Worm (Caenorhabditis elegans) whole organism, L4 larva: ENCODE measurements around the gene R10E8.2.
"Not testable (repeated sequence)": the region's sequence is repeated elsewhere in the genome, so short reads cannot be mapped to it uniquely, and the experiment has no call there.

ENCODE experiments used
- Y48G9A.11 ChIP-seq: fragments of 200-800 bp; sonication (Bioruptor generic); IDR thresholded peaks from 2 replicates; pipeline ENCODE4 v1.3.6; 2022; ENCODE audit warnings: missing genetic modification reagents, missing genetic modification characterization, missing compliant biosample characterization
- Y5F2A.4 ChIP-seq: fragments of 200-800 bp; sonication (Bioruptor generic); optimal IDR thresholded peaks from 2 replicates; lab custom pipeline; 2018; ENCODE audit warnings: mild to moderate bottlenecking, missing genetic modification characterization, missing compliant biosample characterization
- Y75B8A.6 ChIP-seq: fragments of 200-800 bp; sonication (Bioruptor generic); IDR thresholded peaks from 2 replicates; pipeline ENCODE4 v1.3.6; 2022; ENCODE audit warnings: missing genetic modification reagents, missing genetic modification characterization, missing compliant biosample characterization
- ceh-20 ChIP-seq: fragments of 200-800 bp; sonication (Bioruptor generic); IDR thresholded peaks from 2 replicates; pipeline ENCODE4 v1.3.6; 2022; ENCODE audit warnings: missing genetic modification reagents, missing genetic modification characterization, missing compliant biosample characterization
- dpl-1 ChIP-seq: fragments of 150-350 bp; optimal IDR thresholded peaks from 2 replicates; lab custom pipeline; 2014; ENCODE audit warnings: missing biosample characterization, missing genetic modification reagents, missing genetic modification characterization
- fkh-10 ChIP-seq: fragments of 150-350 bp; optimal IDR thresholded peaks from 2 replicates; lab custom pipeline; 2014; ENCODE audit warnings: missing biosample characterization, missing genetic modification reagents, missing genetic modification characterization
- gei-8 ChIP-seq: fragments of 200-800 bp; sonication (Bioruptor generic); optimal IDR thresholded peaks from 2 replicates; lab custom pipeline; 2018; ENCODE audit warnings: mild to moderate bottlenecking, missing genetic modification characterization, missing compliant biosample characterization
- hmg-1.1 ChIP-seq: fragments of 200-800 bp; sonication (Bioruptor generic); IDR thresholded peaks from 2 replicates; pipeline ENCODE4 v1.3.6; 2022; ENCODE audit warnings: missing genetic modification reagents, missing genetic modification characterization, missing compliant biosample characterization
- lin-13 ChIP-seq: fragments of 150-350 bp; optimal IDR thresholded peaks from 2 replicates; lab custom pipeline; 2014; ENCODE audit warnings: missing biosample characterization, missing genetic modification reagents, missing genetic modification characterization
- lin-29 ChIP-seq: fragments of 200-800 bp; sonication (Bioruptor generic); IDR thresholded peaks from 2 replicates; pipeline ENCODE4 v1.3.6; 2022; ENCODE audit warnings: missing genetic modification reagents, missing genetic modification characterization, missing compliant biosample characterization
- lin-39 ChIP-seq: fragments of 150-350 bp; optimal IDR thresholded peaks from 2 replicates; lab custom pipeline; 2014; ENCODE audit warnings: missing biosample characterization, missing genetic modification reagents, missing genetic modification characterization
- madf-5 ChIP-seq, 2 experiments: fragments of 200-800 bp; sonication (Bioruptor generic); IDR thresholded peaks; 2 replicates each; pipeline ENCODE4 v1.3.6; 2022; ENCODE audit warnings: missing compliant biosample characterization in 2 of 2, missing genetic modification characterization in 2 of 2
- skn-1 ChIP-seq: fragments of 150-350 bp; optimal IDR thresholded peaks from 2 replicates; lab custom pipeline; 2014; ENCODE audit warnings: missing biosample characterization, missing genetic modification characterization
- spr-3 ChIP-seq: fragments of 200-800 bp; sonication (Bioruptor generic); optimal IDR thresholded peaks from 2 replicates; lab custom pipeline; 2018; ENCODE audit warnings: mild to moderate bottlenecking, missing genetic modification characterization, missing compliant biosample characterization
- unc-62 ChIP-seq, 3 experiments: fragments of 150-350 bp in 1 of 3; sonication (generic microtip); optimal IDR thresholded peaks in 2 of 3; peaks in 1 of 3; 1 replicate in 1 of 3; 2 replicates in 2 of 3; lab custom pipeline; 2014 to 2017; ENCODE audit warnings: missing biosample characterization in 3 of 3, missing genetic modification characterization in 3 of 3, missing genetic modification reagents in 3 of 3, missing genotype in 1 of 3
- ztf-11 ChIP-seq: fragments of 150-350 bp; optimal IDR thresholded peaks from 2 replicates; lab custom pipeline; 2014; ENCODE audit warnings: missing biosample characterization, missing genetic modification characterization

Gene R10E8.2

DNA sequence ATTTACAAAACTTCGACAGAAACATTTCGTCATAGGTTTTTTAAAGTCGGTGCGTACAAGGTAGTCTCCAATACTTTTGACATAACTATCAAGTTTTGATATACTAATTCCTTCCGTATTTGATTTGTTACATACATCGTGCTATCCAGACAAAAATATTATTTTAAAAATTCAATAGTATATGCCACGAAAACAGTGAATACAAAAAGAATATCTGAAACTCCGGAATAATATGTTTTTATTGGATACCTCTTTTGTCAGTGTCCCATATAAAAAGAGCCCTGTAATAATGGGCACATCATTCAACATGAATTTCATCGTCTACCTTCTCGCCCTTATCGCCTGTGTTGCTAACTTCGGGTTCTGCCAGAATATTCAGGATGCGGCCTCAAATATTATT lies 38.7 kb downstream of the R10E8.2 start, which contains the start of gene Y51A2A.12:
Y51A2A.12 (plus strand) TSS at position 301 of the 400 bp plus-strand sequence.
- TF ChIP-seq Y48G9A.11 (GFP tag; lab: Robert Waterston, UW), result no peak

DNA sequence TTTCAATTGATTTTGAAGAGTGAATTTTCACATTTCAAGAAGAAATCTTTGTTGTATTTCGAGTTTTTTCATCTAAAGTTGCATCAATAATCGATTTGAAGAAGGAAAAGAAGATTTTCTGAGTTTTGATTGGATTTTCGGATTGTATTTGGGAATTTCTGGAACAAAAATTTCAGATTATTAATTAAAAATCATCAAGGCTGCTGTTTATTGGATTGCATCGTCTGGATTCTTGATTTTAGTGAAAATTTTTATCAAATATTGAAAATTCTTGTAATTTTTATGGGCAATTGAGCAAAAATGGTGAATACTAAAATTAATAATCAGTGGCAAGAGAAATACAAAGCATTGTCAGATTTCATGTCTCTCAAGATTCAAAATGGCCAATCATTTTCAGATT lies 44.9 kb downstream of the R10E8.2 start, which contains the start of gene Y51A2A.5:
Y51A2A.5 (plus strand) TSS at position 301 of the 400 bp plus-strand sequence.
- no peak for TF ChIP-seq gei-8 (GFP tag; lab: Kevin White, UChicago)
- no peak for TF ChIP-seq skn-1 (tag; lab: Kevin White, UChicago)
- TF ChIP-seq ceh-20, result no peak
- TF ChIP-seq lin-13 (GFP tag; lab: Kevin White, UChicago), result no peak
- no peak for TF ChIP-seq madf-5 (GFP tag; IDR thresholded peaks at IDR 0.05; lab: Robert Waterston, UW)
- no peak for TF ChIP-seq hmg-1.1 (GFP tag; lab: Robert Waterston, UW)
- no peak for TF ChIP-seq Y5F2A.4 (GFP tag; lab: Kevin White, UChicago)

DNA sequence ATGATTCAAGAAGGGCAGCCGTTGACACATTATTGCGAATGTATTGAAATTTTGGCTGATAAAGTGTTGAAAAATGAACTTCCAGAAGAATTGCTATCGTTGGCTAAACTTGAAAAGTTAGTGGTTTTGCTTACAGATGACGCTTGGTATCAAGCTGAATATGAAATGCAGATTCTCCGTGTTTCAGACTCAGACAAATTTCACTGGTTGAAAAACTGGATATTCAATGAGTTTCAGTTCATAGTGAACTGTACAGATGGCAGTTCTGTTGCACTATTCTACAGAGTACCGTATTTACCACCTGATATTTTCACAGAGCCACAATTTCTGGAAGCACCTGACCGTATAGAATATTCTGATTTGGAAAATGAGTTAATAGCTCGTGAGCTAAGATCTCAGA lies 45.7 kb downstream of the R10E8.2 start:
- no peak for TF ChIP-seq lin-29 (GFP tag; lab: Robert Waterston, UW)
- no peak for TF ChIP-seq spr-3 (GFP tag; lab: Kevin White, UChicago)
- no peak for TF ChIP-seq fkh-10 (GFP tag; lab: Kevin White, UChicago)
- no peak for TF ChIP-seq ztf-11
- no peak for TF ChIP-seq lin-39 (tag; lab: Kevin White, UChicago)
- TF ChIP-seq Y75B8A.6 (GFP tag; lab: Robert Waterston, UW), result no peak
- TF ChIP-seq unc-62 (GFP tag; optimal IDR thresholded peaks at IDR 0.05 in 1 of 2; lab: Kevin White, UChicago), result peak in 1 of 2 experiments; percentile 96
- TF ChIP-seq unc-62 (tag; optimal IDR thresholded peaks at IDR 0.05; lab: Kevin White, UChicago), result no peak

DNA sequence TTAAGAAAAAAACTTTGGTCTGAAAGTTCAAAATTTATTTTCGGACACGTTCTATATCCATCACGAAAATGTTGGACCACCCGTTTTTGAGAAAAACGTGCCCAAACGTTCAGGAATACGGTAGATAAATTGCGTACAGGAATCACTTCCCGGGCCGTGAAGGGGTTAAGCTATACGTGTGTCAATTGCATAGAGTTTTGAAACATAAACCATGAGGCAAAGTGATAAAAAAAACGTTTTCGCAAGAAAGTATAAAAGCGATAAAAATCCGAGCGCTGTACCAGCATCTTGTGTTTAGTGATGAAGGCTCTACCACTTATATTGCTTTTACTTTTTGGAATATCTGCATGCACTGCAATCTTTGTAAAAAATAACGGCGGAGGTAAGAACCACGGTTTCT lies 48.8 kb downstream of the R10E8.2 start, which contains the start of gene Y51A2A.6:
Y51A2A.6 (plus strand) TSS at position 301 of the 400 bp plus-strand sequence.
- TF ChIP-seq hmg-1.1 (GFP tag; lab: Robert Waterston, UW); dpl-1 (GFP tag; lab: Kevin White, UChicago); unc-62 (GFP tag; optimal IDR thresholded peaks at IDR 0.05 in 1 of 2; lab: Kevin White, UChicago); unc-62 (tag; optimal IDR thresholded peaks at IDR 0.05; lab: Kevin White, UChicago): not testable (repeated sequence)
